Worm (Caenorhabditis elegans) whole organism, L2 larva: ENCODE results near the gene R160.14.

ENCODE experiments used
- F13H6.1 ChIP-seq: sonication (generic microtip); optimal IDR thresholded peaks from 2 replicates; lab custom pipeline; 2016; ENCODE audit warnings: missing genetic modification characterization, missing compliant biosample characterization
- R02D3.7 ChIP-seq: fragments of 150-350 bp; optimal IDR thresholded peaks from 2 replicates; lab custom pipeline; 2014; ENCODE audit warnings: missing biosample characterization, missing genetic modification characterization
- aly-2 ChIP-seq: fragments of 150-350 bp; optimal IDR thresholded peaks from 2 replicates; lab custom pipeline; 2014; ENCODE audit warnings: missing biosample characterization, missing genetic modification characterization
- ama-1 ChIP-seq: fragments of 150-350 bp; optimal IDR thresholded peaks from 2 replicates; lab custom pipeline; 2018; ENCODE audit warnings: inconsistent platforms
- blmp-1 ChIP-seq: sonication (generic microtip); optimal IDR thresholded peaks from 2 replicates; lab custom pipeline; 2017; ENCODE audit warnings: missing genetic modification characterization, mild to moderate bottlenecking, missing compliant biosample characterization, antibody characterized with exemption, moderate library complexity; ENCODE audit not compliant: insufficient read depth
- ceh-16 ChIP-seq: fragments of 150-350 bp; optimal IDR thresholded peaks from 2 replicates; lab custom pipeline; 2014; ENCODE audit warnings: missing biosample characterization, missing genetic modification characterization
- dmd-4 ChIP-seq: sonication (generic microtip); optimal IDR thresholded peaks from 2 replicates; lab custom pipeline; 2017; ENCODE audit warnings: missing biosample characterization, missing genetic modification characterization
- egl-27 ChIP-seq: sonication (generic microtip); optimal IDR thresholded peaks from 3 replicates; lab custom pipeline; 2017; ENCODE audit warnings: missing biosample characterization, missing genetic modification reagents, missing genetic modification characterization
- elt-1 ChIP-seq: fragments of 150-350 bp; optimal IDR thresholded peaks from 2 replicates; lab custom pipeline; 2014; ENCODE audit warnings: missing biosample characterization, missing genetic modification characterization
- elt-3 ChIP-seq: sonication (generic microtip); optimal IDR thresholded peaks from 2 replicates; lab custom pipeline; 2017; ENCODE audit warnings: missing biosample characterization, missing genetic modification characterization
- fos-1 ChIP-seq: fragments of 150-350 bp; optimal IDR thresholded peaks from 2 replicates; lab custom pipeline; 2014; ENCODE audit warnings: missing biosample characterization, missing genetic modification characterization
- gmeb-1 ChIP-seq: fragments of 150-350 bp; optimal IDR thresholded peaks from 2 replicates; lab custom pipeline; 2014; ENCODE audit warnings: missing biosample characterization, missing genetic modification characterization
- lin-13 ChIP-seq: fragments of 150-350 bp; optimal IDR thresholded peaks from 2 replicates; lab custom pipeline; 2014; ENCODE audit warnings: missing biosample characterization, missing genetic modification reagents, missing genetic modification characterization
- lin-39 ChIP-seq: fragments of 150-350 bp; optimal IDR thresholded peaks from 2 replicates; lab custom pipeline; 2014; ENCODE audit warnings: missing biosample characterization, missing genetic modification reagents, missing genetic modification characterization
- mab-5 ChIP-seq: fragments of 150-350 bp; optimal IDR thresholded peaks from 2 replicates; lab custom pipeline; 2014; ENCODE audit warnings: missing biosample characterization, missing genetic modification characterization
- mbf-1 ChIP-seq: sonication (generic microtip); optimal IDR thresholded peaks from 2 replicates; lab custom pipeline; 2017; ENCODE audit warnings: missing biosample characterization, missing genetic modification characterization
- mdl-1 ChIP-seq, 2 experiments: fragments of 150-350 bp in 1 of 2; sonication (generic microtip) in 1 of 2; optimal IDR thresholded peaks; 2 replicates each; lab custom pipeline; 2017; ENCODE audit warnings: missing biosample characterization in 2 of 2, missing genetic modification characterization in 2 of 2
- nhr-10 ChIP-seq: sonication (generic microtip); optimal IDR thresholded peaks from 2 replicates; lab custom pipeline; 2017; ENCODE audit warnings: missing biosample characterization, missing genetic modification characterization
- nhr-11 ChIP-seq: fragments of 150-350 bp; optimal IDR thresholded peaks from 2 replicates; lab custom pipeline; 2014; ENCODE audit warnings: missing biosample characterization, missing genetic modification characterization
- nhr-12 ChIP-seq: fragments of 150-350 bp; optimal IDR thresholded peaks from 2 replicates; lab custom pipeline; 2014; ENCODE audit warnings: missing biosample characterization, missing genetic modification characterization
- nhr-21 ChIP-seq: fragments of 150-350 bp; optimal IDR thresholded peaks from 2 replicates; lab custom pipeline; 2014; ENCODE audit warnings: missing biosample characterization, missing genetic modification characterization
- nhr-23 ChIP-seq: fragments of 150-350 bp; optimal IDR thresholded peaks from 2 replicates; lab custom pipeline; 2014; ENCODE audit warnings: missing biosample characterization, missing genetic modification reagents, missing genetic modification characterization
- nhr-25 ChIP-seq: fragments of 150-350 bp; sonication (generic microtip); optimal IDR thresholded peaks from 3 replicates; lab custom pipeline; 2014; ENCODE audit warnings: missing biosample characterization, missing genetic modification characterization
- nhr-6 ChIP-seq: fragments of 150-350 bp; optimal IDR thresholded peaks from 2 replicates; lab custom pipeline; 2014; ENCODE audit warnings: missing biosample characterization, missing genetic modification characterization
- sem-4 ChIP-seq: fragments of 150-350 bp; optimal IDR thresholded peaks from 2 replicates; lab custom pipeline; 2014; ENCODE audit warnings: missing biosample characterization, missing genetic modification reagents, missing genetic modification characterization
- skn-1 ChIP-seq: sonication (generic microtip); optimal IDR thresholded peaks from 2 replicates; lab custom pipeline; 2017; ENCODE audit warnings: missing biosample characterization, missing genetic modification characterization
- sma-9 ChIP-seq, 2 experiments: fragments of 150-350 bp in 1 of 2; sonication (generic microtip) in 1 of 2; optimal IDR thresholded peaks; 2 replicates each; lab custom pipeline; 2014 to 2016; ENCODE audit warnings: missing genetic modification characterization in 2 of 2, mild to moderate bottlenecking in 1 of 2, missing biosample characterization in 1 of 2, missing compliant biosample characterization in 1 of 2, missing genetic modification reagents in 1 of 2, moderate library complexity in 1 of 2
- snpc-4 ChIP-seq: fragments of 150-350 bp; optimal IDR thresholded peaks from 2 replicates; lab custom pipeline; 2014; ENCODE audit warnings: missing biosample characterization, missing genetic modification characterization
- unc-39 ChIP-seq: fragments of 150-350 bp; optimal IDR thresholded peaks from 2 replicates; lab custom pipeline; 2014; ENCODE audit warnings: missing biosample characterization, missing genetic modification characterization
- unc-55 ChIP-seq: fragments of 150-350 bp; sonication (generic microtip); optimal IDR thresholded peaks from 3 replicates; lab custom pipeline; 2014; ENCODE audit warnings: missing biosample characterization, missing genetic modification reagents, missing genetic modification characterization
- unc-62 ChIP-seq: fragments of 150-350 bp; optimal IDR thresholded peaks from 2 replicates; lab custom pipeline; 2014; ENCODE audit warnings: missing biosample characterization, missing genetic modification reagents, missing genetic modification characterization
- zag-1 ChIP-seq: fragments of 150-350 bp; optimal IDR thresholded peaks from 2 replicates; lab custom pipeline; 2014; ENCODE audit warnings: missing biosample characterization, missing genetic modification characterization
- ztf-11 ChIP-seq: sonication (generic microtip); optimal IDR thresholded peaks from 2 replicates; lab custom pipeline; 2017; ENCODE audit warnings: missing biosample characterization, missing genetic modification characterization

The R160.14 gene

DNA sequence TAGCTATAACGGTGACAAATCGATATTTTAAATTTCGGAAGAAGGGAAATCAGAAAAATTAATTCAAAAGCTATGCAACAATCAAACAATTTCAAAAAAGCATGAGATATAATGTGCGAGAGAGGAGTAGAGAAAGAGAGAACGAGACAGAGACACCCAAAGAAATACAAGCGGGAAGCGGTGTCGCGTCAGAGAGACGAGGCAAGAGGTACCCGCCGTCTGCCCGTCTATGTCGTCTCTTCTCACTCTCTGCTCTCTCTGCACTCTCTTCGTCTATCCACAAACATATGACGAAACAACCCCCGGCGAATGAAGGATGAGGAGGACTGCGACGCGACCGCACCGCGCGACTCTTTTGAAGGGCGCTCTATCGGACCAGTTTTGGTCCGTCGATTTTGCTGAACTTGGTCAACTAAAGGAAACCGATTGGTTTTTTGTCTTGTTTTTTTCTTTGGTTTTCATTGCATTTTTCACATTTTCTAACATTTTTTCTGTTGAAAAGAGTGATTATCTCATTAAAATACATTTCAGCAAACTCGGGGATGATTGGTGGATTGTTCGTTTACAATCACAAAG, 17.0 kb upstream of the R160.14 start, which contains the start of gene dpy-23 (continued):
- TF ChIP-seq ama-1: no peak
- no peak for TF ChIP-seq lin-39 (tag; lab: Kevin White, UChicago)
- peak; percentile 43 for TF ChIP-seq nhr-10
- peak; percentile 86 for TF ChIP-seq nhr-21 (tag; lab: Kevin White, UChicago)
- no peak for TF ChIP-seq nhr-11 (tag; lab: Kevin White, UChicago)
- no peak for TF ChIP-seq nhr-23 (tag; lab: Kevin White, UChicago)
- no peak for TF ChIP-seq skn-1 (tag; lab: Kevin White, UChicago)
- TF ChIP-seq F13H6.1 (tag; lab: Kevin White, UChicago): peak; percentile 98
- peak; percentile 32 for TF ChIP-seq snpc-4 (tag; lab: Kevin White, UChicago)
- TF ChIP-seq elt-3 (tag; lab: Kevin White, UChicago): no peak
- TF ChIP-seq sem-4 (tag; lab: Kevin White, UChicago): peak; percentile 93
- TF ChIP-seq fos-1: peak; percentile 91
- TF ChIP-seq lin-13 (GFP tag; lab: Kevin White, UChicago): peak; percentile 93
- TF ChIP-seq sma-9 (GFP tag; optimal IDR thresholded peaks at IDR 0.05; lab: Kevin White, UChicago): peak; percentile 97
- TF ChIP-seq sma-9 (tag; optimal IDR thresholded peaks at IDR 0.05; lab: Kevin White, UChicago): no peak
- no peak for TF ChIP-seq unc-39 (tag; lab: Kevin White, UChicago)
- TF ChIP-seq dmd-4 (tag; lab: Kevin White, UChicago): no peak
- TF ChIP-seq R02D3.7 (tag; lab: Kevin White, UChicago): no peak

DNA sequence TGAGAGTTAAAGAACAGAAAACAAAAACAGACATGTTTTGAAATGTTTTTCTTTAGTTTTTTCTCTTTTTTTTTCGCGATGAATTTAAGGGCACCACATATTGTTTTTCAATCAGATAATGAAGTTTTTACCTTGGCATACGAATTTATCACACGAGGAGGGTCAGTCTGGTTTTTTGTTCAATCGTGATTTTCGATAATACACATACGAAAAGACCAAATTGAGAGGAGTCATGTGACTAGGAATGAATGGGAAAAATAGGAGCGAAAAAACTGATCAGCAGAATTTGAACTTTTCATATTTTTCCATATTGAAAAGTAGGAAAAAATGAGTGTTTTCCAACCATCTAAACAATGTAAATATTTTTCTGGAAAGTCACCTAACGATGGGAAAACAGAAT, 14.6 kb upstream of the R160.14 start:
- TF ChIP-seq nhr-6 (tag; lab: Kevin White, UChicago) (no peak), gmeb-1 (tag; lab: Kevin White, UChicago) (peak; percentile 41), nhr-25 (tag; lab: Kevin White, UChicago) (peak; percentile 71), sem-4 (tag; lab: Kevin White, UChicago) (no peak), nhr-21 (tag; lab: Kevin White, UChicago) (no peak)

DNA sequence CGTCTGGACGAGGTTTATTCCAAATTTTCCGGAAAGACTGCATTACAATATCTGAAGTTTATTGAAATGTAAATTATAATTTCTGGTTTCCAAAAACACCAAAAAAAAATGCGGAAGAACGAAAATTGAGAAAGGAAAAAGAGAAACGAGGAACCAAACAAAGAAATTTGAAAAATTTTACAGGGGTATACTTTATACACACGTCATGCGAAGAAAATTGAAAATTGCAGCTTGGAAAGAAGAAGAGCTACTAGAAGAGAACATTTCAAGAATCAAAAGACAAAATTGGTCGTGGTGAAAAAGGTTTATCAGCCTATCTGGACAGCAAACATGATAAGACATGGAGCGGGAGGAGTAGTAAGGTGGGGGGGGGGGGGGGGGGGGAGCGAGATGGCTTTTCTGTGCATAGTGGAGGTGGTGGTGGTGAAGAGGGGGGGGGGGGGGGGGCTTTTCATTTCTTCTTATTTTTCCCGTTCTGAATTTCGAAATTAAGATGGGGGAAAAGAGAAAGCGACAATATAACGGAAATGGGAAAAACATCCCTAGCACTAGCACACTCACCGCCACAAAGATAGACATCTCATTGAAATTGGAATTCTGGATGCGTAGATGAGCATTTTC, 11.5 kb upstream of the R160.14 start, which contains the start of gene lst-2:
TSS of gene lst-2 (minus strand) at position 51 of the 621 bp plus-strand sequence.
- TF ChIP-seq nhr-25 (tag; lab: Kevin White, UChicago) (no peak), unc-55 (GFP tag; lab: Kevin White, UChicago) (peak; percentile 11)

DNA sequence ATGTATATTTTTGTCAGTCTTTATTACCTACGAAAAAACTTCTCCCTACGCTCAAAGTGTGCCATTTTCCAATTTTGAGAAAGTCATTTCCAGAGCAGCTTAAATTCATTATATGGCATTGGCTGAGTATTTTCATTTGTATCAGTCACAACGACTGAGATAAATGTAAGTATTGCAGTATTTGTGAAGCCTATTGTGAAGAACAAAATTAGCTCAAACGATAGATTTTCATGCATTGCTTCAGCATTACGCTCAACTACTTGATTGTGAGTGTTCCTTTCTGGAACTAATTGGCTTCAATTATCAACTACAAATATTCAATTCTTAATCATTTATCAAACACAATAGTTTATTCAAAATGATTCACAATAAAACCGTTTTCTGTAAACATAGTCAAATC, 5.8 kb upstream of the R160.14 start, which contains the start of gene R160.12:
TSS of gene R160.12 (minus strand) at position 101 of the 400 bp plus-strand sequence.
- TF ChIP-seq nhr-6 (tag; lab: Kevin White, UChicago) (no peak), nhr-23 (tag; lab: Kevin White, UChicago) (no peak), nhr-12 (tag; lab: Kevin White, UChicago) (no peak), ztf-11 (no peak), zag-1 (no peak), unc-62 (GFP tag; lab: Kevin White, UChicago) (no peak), blmp-1 (tag; lab: Kevin White, UChicago) (no peak), sem-4 (tag; lab: Kevin White, UChicago) (no peak), unc-55 (GFP tag; lab: Kevin White, UChicago) (no peak), nhr-11 (tag; lab: Kevin White, UChicago) (no peak), lin-39 (tag; lab: Kevin White, UChicago) (no peak), egl-27 (tag; lab: Kevin White, UChicago) (no peak), aly-2 (tag; lab: Kevin White, UChicago) (no peak), mdl-1 (tag; optimal IDR thresholded peaks at IDR 0.05; lab: Kevin White, UChicago) (no peak), fos-1 (no peak), F13H6.1 (tag; lab: Kevin White, UChicago) (no peak), ceh-16 (no peak), lin-13 (GFP tag; lab: Kevin White, UChicago) (no peak), mab-5 (no peak)

DNA sequence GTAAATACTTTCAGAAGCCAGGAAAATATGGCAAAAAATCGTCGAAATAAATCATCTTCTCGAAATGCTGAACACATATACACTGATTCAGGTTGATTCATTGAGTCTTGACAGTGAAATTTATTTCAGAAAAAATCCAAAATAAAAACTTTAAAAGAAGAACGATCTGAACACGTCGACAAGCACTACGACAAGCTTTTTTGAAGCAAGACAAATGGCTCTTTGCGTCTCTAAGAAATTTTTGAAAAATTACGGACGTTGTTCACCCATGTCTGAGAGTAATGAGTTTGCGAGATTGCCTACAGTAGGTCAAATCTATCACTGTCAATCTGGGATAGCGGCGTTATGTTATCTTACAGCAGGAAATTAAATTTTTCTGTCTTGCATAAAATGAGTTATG, 4.9 kb upstream of the R160.14 start, which contains the start of gene R160.2:
TSS of gene R160.2 (minus strand) at position 101 of the 400 bp plus-strand sequence.
- TF ChIP-seq mbf-1 (tag; lab: Kevin White, UChicago) (no peak), dmd-4 (tag; lab: Kevin White, UChicago) (no peak), R02D3.7 (tag; lab: Kevin White, UChicago) (no peak), elt-1 (tag; lab: Kevin White, UChicago) (no peak), nhr-10 (no peak), nhr-25 (tag; lab: Kevin White, UChicago) (no peak), blmp-1 (tag; lab: Kevin White, UChicago) (no peak)
